Worm (Caenorhabditis elegans) whole organism, dauer: ENCODE results near the gene F44D12.2.

ENCODE experiments used
- unc-62 ChIP-seq: sonication (generic microtip); optimal IDR thresholded peaks from 2 replicates; lab custom pipeline; 2017; ENCODE audit warnings: missing biosample characterization, missing genetic modification reagents, missing genetic modification characterization

The F44D12.2 gene

DNA sequence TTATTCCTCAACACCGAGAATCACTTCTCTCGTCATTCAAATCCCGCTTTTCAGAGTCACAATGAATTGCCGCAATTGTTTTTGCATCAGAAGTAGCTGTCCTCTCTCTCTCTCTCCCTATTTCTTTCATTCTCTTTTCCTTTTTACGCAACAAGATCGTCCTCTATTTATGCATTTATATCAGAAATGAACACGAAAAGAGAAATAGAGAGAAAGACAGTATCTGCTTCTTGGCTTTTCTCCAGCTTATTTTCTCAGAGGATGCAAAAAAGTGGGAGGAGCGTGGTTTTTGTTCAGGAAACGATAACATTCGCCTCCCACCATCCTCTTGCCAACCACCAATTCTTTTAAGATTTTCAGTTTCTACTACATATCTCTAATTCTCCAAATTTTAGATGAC is 34.6 kb downstream of the F44D12.2 start, which contains the start of gene mam-2:
Gene mam-2, plus strand, starts transcription at position 301 of the 400 bp plus-strand sequence.
- no peak for TF ChIP-seq unc-62 (GFP tag; lab: Kevin White, UChicago)

DNA sequence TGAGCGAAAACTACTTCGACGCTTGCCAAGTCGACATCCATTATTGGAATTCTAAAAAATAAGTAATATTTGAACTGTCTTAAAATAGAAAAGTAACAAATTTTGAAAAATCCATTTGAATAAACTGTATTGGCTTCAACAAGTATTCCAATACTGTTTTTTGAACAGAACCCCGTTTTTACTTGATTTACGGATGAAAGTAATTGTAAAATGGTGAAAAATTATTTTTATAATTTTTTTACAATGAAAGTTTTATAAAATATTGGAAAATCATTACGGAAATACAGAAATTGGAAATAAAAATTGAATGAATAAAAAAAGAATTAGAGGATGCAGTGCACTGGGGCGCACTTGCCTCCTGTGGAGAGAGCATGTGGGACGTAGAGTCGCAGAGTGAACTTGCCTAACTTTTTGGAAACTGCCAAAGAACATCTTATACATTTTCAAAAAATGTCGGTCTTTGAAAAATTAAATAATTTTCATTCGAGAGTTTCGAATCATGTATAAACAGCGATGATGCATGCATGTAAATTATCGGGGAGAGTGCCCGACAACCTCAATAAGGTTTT is 35.2 kb downstream of the F44D12.2 start, which contains the start of gene rrp-1:
Gene rrp-1, minus strand, starts transcription at position 51 of the 569 bp plus-strand sequence.
- TF ChIP-seq unc-62 (GFP tag; lab: Kevin White, UChicago) = no peak

DNA sequence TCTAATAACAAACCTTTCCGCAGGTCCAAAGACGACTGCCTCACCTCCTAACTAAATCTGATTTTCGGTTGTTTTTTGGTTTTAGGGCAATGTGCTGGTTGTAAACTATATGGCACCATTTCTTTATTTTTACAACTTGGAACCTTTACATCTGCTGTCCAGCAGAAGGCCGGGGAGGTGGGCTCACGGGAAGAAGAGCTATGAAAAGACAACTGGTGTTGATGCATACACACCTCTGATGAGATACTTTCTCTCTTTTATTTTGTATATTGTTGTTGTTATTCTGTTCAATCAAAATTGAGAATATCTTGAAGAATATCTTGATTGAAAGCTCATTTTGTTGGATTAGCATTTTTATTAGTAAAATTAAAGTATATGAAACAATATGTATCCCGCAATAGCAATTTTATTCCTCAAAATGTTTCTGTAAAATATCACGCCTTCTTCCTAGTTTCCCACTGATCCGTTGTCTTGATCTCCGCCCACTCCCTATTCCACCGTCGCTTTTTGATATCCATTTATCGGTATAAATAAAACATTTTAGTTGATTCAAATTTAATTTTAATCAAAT is 39.8 kb downstream of the F44D12.2 start, which contains the start of gene dhp-2:
Gene dhp-2, plus strand, starts transcription at position 521 of the 571 bp plus-strand sequence.
- TF ChIP-seq unc-62 (GFP tag; lab: Kevin White, UChicago) = no peak

DNA sequence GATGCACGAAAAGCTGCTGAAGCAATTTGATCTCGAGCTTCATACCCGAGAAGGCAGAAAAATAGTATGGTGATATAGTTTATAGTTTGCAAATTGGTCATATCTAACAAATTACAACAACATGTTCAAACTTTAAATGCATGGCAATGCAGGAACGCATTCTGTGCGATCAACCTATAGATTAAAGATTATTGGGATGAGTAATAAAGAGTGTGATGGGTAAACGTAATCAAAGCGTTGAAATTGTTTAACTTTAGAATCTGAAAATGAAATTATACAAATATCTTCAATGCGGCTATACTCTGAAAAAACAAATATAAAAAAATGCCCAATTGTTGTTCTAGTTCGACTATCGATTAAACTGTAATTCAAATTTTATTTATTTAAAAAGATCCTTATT is 41.2 kb downstream of the F44D12.2 start, which contains the start of gene C47E12.14:
Gene C47E12.14, minus strand, starts transcription at position 101 of the 400 bp plus-strand sequence.
- no peak for TF ChIP-seq unc-62 (GFP tag; lab: Kevin White, UChicago)

DNA sequence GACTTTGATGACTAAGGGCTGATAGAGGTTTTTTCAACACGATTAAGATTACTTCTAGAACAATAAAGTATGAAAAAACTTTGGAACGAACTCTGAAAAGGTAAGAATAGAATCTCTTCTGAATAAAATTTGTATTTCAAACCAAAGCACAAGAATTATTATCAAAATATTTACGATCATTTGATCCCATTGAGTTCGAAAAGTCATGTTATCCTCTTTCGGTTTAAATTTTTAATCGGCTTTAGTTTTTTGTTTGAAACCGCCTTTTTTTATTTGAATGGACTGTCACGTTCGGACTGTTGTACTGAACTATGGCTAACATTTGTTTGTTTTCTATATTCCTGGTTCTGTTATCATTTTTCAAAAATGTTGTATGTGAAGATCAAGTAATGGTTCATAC is 43.1 kb downstream of the F44D12.2 start, which contains the start of gene C47E12.9:
Gene C47E12.9, plus strand, starts transcription at position 301 of the 400 bp plus-strand sequence.
- TF ChIP-seq unc-62 (GFP tag; lab: Kevin White, UChicago) = no peak

DNA sequence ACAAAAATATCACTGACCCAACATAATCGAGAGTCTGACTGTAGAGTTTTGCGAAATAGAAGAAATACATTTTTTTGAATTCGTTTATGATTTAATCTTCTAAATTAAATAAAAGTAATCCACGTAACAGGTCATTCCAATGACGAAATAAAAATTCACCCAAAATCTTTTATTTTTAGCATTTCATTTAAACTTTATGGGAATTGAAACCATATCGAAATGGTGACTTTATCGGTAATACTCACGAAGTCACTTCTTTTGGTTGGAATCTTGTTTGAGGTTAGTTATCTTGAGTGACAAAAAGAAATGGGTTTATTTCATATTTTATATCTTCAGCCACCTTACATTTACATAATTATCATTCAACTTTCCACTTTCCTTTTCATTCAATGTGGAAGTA is 44.9 kb downstream of the F44D12.2 start, which contains the start of the genes C47E12.12 and C47E12.10:
Gene C47E12.12, minus strand, starts transcription at position 101 of the 400 bp plus-strand sequence.
Gene C47E12.10, plus strand, starts transcription at position 172 of the 400 bp plus-strand sequence.
- no peak for TF ChIP-seq unc-62 (GFP tag; lab: Kevin White, UChicago)

DNA sequence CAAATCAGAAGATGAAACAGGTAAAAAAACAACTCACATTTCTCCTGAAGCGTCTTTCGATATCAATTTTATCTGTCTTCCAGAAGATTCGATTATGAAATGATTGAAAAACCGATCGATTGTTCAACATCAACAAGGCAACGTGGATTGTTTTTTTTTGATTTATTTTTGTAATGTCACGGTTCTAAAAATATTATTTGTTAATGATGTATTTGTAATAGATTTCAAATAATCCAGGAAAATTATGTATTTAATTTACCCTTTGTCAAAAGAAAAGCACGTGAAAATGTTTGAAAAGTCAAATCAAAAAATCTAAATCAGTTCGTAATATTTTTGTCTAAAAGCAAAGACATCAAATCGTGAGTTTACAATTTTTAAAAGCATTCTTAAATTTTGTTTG is 48.5 kb downstream of the F44D12.2 start, which contains the start of the genes kin-5 and C47E12.11:
Gene kin-5, minus strand, starts transcription at position 101 of the 400 bp plus-strand sequence.
Gene C47E12.11, plus strand, starts transcription at position 320 of the 400 bp plus-strand sequence.
- no peak for TF ChIP-seq unc-62 (GFP tag; lab: Kevin White, UChicago)
